Worm (Caenorhabditis elegans): Measurements from ENCODE around the gene C40H1.3.

- no peak for TF ChIP-seq dao-5 (tag; optimal IDR thresholded peaks at IDR 0.05)
- TF ChIP-seq him-1 (tag; optimal IDR thresholded peaks at IDR 0.05) = no peak
Observed at ce11 chrIII:9317601-9318000, 11.6 kb downstream of the C40H1.3 start.
